Worm (Caenorhabditis elegans) whole organism, early embryonic: ENCODE measurements around the gene F16G10.9.

Source experiments
- ama-1 ChIP-seq: fragments of 150-350 bp; optimal IDR thresholded peaks from 2 replicates; lab custom pipeline; 2014
- ceh-36 ChIP-seq: sonication (generic microtip); optimal IDR thresholded peaks from 2 replicates; lab custom pipeline; 2016; ENCODE audit warnings: missing genetic modification characterization, inconsistent platforms, missing compliant biosample characterization
- tbx-11 ChIP-seq: fragments of 200-800 bp; sonication (Bioruptor generic); IDR thresholded peaks from 2 replicates; pipeline ENCODE4 v1.3.6; 2022; ENCODE audit warnings: missing genetic modification characterization, missing compliant biosample characterization
- tbx-37 ChIP-seq: fragments of 200-800 bp; sonication (Bioruptor generic); conservative IDR thresholded peaks from 2 replicates; pipeline ENCODE4 v1.3.6; 2022; ENCODE audit warnings: missing genetic modification reagents, missing genetic modification characterization, missing compliant biosample characterization

DNA sequence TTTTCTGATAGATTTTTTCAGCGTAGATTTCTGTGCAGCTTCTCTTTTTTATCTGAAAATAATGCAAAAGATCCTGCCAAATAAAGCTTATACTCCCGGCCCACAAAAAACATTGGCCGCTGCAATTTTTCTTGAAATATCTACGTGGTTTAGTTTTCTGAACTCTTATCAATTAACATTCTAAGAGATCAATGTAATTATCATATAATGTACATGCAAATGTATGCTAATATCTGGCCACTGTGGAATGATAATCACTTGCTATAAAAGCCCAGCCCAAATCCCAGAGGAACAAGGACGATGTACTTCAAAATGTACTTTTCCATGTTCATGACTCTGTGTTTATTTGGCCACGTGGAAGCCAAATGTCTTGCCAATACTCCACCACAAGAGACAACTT, 30.9 kb downstream of the F16G10.9 start, which contains the start of gene F43C11.2:
- TF ChIP-seq ama-1 (no peak), ceh-36 (tag; lab: Kevin White, UChicago) (no peak), tbx-37 (GFP tag; lab: Robert Waterston, UW) (no peak), tbx-11 (GFP tag; lab: Robert Waterston, UW) (no peak)
